Worm (Caenorhabditis elegans): ENCODE measurements around the gene C43H6.6.

DNA sequence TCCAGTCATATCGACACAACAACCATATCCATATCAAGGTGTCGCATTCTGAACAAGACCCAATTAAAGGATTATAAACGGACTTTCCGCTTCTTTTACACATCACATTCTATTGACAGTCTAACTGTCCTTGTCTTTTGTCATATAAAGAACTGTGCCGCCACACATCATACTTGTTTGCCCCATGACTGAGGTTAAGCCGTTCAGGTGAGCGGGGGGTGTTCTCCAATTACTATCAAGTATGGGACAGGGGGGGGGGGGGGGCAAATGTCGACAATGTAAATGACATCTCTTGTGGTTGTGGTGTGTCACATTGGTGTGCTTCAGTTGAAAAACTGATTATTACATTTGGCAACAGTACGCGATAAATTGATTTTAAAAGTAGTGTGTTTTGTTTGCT lies 38.7 kb downstream of the C43H6.6 start:
- TF ChIP-seq ama-1 (optimal IDR thresholded peaks at IDR 0.05) (no peak), snpc-4 (tag; optimal IDR thresholded peaks at IDR 0.05) (no peak)

All from whole organism, L1 larva.